Fruit fly (Drosophila melanogaster): Measurements from ENCODE around the gene msl-2.

Gene msl-2

DNA sequence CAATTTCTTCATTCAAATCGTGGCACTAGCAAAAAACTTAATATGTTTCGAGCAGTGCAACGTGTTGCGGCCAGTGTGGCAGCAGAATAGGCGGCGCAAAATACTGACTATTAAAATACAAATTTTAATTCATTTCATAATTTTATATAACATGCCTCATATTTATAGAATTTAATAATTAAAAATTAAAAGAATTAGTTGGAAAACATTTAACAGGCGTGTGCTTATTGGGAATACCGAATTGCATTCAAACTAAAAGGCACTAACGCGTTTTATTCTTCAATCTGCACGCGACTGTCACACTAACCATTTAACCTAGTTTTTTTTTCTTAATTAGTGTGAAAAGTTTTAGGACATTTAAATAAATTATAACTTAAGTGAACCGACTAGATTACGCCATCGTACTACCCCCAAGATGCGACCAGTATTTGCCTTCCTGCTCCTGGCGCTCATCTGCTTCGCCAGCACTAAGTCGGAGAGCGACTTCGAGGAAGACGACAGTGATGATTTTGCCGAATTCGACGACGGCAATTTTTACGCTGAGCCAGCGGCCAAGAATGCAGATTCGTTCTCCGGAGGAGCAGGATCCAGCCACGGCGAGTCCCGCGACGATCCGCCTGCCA is 48.8 kb upstream of the msl-2 start, which contains the start of the genes LeuRS and CG17593 (continued):
- TF ChIP-seq gfzf (GFP tag; optimal IDR thresholded peaks at IDR 0.05), result peak; percentile 70
- no peak for TF ChIP-seq CG8359 (GFP tag; optimal IDR thresholded peaks at IDR 0.05; ENCODE audit: borderline replicate concordance)
- peak; percentile 24 for TF ChIP-seq CG2116 (GFP tag; optimal IDR thresholded peaks at IDR 0.05)
- TF ChIP-seq dm (GFP tag; optimal IDR thresholded peaks at IDR 0.05), result peak; percentile 39
- peak; percentile 20 for TF ChIP-seq exex (tag; optimal IDR thresholded peaks at IDR 0.05)
- TF ChIP-seq CG18619 (GFP tag; optimal IDR thresholded peaks at IDR 0.05), result no peak
- TF ChIP-seq crp (GFP tag; optimal IDR thresholded peaks at IDR 0.05), result peak in 1 of 2 experiments; percentile 18
- TF ChIP-seq zen (tag; optimal IDR thresholded peaks at IDR 0.05), result peak; percentile 29
- TF ChIP-seq onecut (GFP tag; IDR thresholded peaks at IDR 0.05), result no peak
- TF ChIP-seq CG17829 (tag; optimal IDR thresholded peaks at IDR 0.05), result peak; percentile 51
- peak; percentile 40 for TF ChIP-seq pzg (GFP tag; optimal IDR thresholded peaks at IDR 0.05)
- peak; percentile 5 for TF ChIP-seq Elba2 (GFP tag; optimal IDR thresholded peaks at IDR 0.05)
- peak; percentile 58 for TF ChIP-seq Max (GFP tag; optimal IDR thresholded peaks at IDR 0.05)
- TF ChIP-seq E2f2 (GFP tag; IDR thresholded peaks at IDR 0.05), result peak; percentile 46; the same call in 1 of the 2 replicates
- peak; percentile 74 for TF ChIP-seq Hr3 (GFP tag; optimal IDR thresholded peaks at IDR 0.05)
- TF ChIP-seq fd96Cb (tag; optimal IDR thresholded peaks at IDR 0.05), result no peak
- 0 out of 2 replicates have a peak, but pooled peaks have one; percentile 24 for TF ChIP-seq Scr (GFP tag; IDR thresholded peaks at IDR 0.05; ENCODE audit: partially characterized antibody)
- TF ChIP-seq CG12391 (tag; optimal IDR thresholded peaks at IDR 0.05), result peak; percentile 50
- TF ChIP-seq CG9797 (GFP tag; optimal IDR thresholded peaks at IDR 0.05), result peak; percentile 90
- peak; percentile 33 for TF ChIP-seq Dp (GFP tag; optimal IDR thresholded peaks at IDR 0.05)
- TF ChIP-seq H15 (GFP tag; IDR thresholded peaks at IDR 0.05), result no peak
- no peak for TF ChIP-seq luna (GFP tag; optimal IDR thresholded peaks at IDR 0.05)
- peak; percentile 30 for TF ChIP-seq Sin3A (optimal IDR thresholded peaks at IDR 0.05)
- TF ChIP-seq CG7928 (GFP tag; optimal IDR thresholded peaks at IDR 0.05), result no peak
- peak; percentile 44; the same call in 1 of the 2 replicates for TF ChIP-seq CG13287 (GFP tag; IDR thresholded peaks at IDR 0.05; ENCODE audit: partially characterized antibody)
- peak; percentile 13 for TF ChIP-seq CTCF (GFP tag; optimal IDR thresholded peaks at IDR 0.05)
- TF ChIP-seq CG9932 (GFP tag; IDR thresholded peaks at IDR 0.05), result no peak
- no peak for TF ChIP-seq maf-S (GFP tag; optimal IDR thresholded peaks at IDR 0.05)
- peak; percentile 20 for TF ChIP-seq CG6254 (GFP tag; optimal IDR thresholded peaks at IDR 0.05)
- peak; percentile 16 for TF ChIP-seq CG17186 (GFP tag; optimal IDR thresholded peaks at IDR 0.05)
- peak; percentile 72 for TF ChIP-seq stwl (tag; optimal IDR thresholded peaks at IDR 0.05)
- peak; percentile 84 for TF ChIP-seq trem (tag; optimal IDR thresholded peaks at IDR 0.05)
- TF ChIP-seq zf30C (GFP tag; optimal IDR thresholded peaks at IDR 0.05), result peak; percentile 54

DNA sequence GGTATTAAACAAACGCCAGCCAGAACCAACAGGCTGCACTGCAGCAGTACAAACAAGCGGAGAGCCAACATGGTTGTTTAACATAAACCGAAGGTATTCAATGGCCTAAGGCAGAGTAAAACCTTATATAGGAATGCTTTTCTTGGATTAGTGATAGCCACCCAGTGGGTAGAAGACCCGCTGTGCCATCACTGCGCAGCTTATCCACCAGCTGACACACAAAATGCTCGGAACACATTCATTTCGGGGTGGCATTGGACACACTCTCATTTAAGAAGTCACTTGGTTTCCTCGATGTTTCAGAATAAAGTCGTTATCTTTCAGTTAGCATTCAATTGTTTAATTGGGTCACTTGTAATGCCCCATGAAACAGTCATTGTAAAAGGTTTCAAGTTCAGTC is 44.1 kb upstream of the msl-2 start, which contains the start of gene CG31954:
Gene CG31954, minus strand, starts transcription at position 101 of the 400 bp plus-strand sequence.
- TF ChIP-seq dmrt11E (tag; optimal IDR thresholded peaks at IDR 0.05) (no peak), CG8388 (GFP tag; optimal IDR thresholded peaks at IDR 0.05) (no peak), CG14860 (GFP tag; IDR thresholded peaks at IDR 0.05; ENCODE audit: partially characterized antibody) (no peak), Meics (GFP tag; optimal IDR thresholded peaks at IDR 0.05) (no peak), esg (GFP tag; conservative IDR thresholded peaks at IDR 0.05) (no peak), caup (GFP tag; optimal IDR thresholded peaks at IDR 0.05; ENCODE audit: severe bottlenecking) (no peak), CG8359 (GFP tag; optimal IDR thresholded peaks at IDR 0.05; ENCODE audit: borderline replicate concordance) (no peak), Nf-YB (GFP tag; optimal IDR thresholded peaks at IDR 0.05) (no peak), ind (GFP tag; optimal IDR thresholded peaks at IDR 0.05) (no peak), E2f1 (GFP tag; IDR thresholded peaks at IDR 0.05) (no peak), CG7928 (GFP tag; optimal IDR thresholded peaks at IDR 0.05) (no peak)
